Worm (Caenorhabditis elegans): ENCODE data around the gene Y60A3A.21.

The Y60A3A.21 gene

ce11 chrV:19981832-19982462 lies 29.8 kb upstream of the Y60A3A.21 start, which contains the start of gene Y60A3A.24 (continued):
- TF ChIP-seq nhr-6 (tag; optimal IDR thresholded peaks at IDR 0.05) (no peak), daf-16 (GFP tag; optimal IDR thresholded peaks at IDR 0.05) (no peak), daf-16 (tag; optimal IDR thresholded peaks at IDR 0.05) (peak; percentile 68), lsy-2 (tag; optimal IDR thresholded peaks at IDR 0.05) (no peak), zip-2 (tag; optimal IDR thresholded peaks at IDR 0.05) (no peak), Y105C5A.15 (GFP tag; IDR thresholded peaks at IDR 0.05) (no peak), ztf-7 (tag; optimal IDR thresholded peaks at IDR 0.05) (no peak), ceh-32 (tag; optimal IDR thresholded peaks at IDR 0.05; ENCODE audit: poor library complexity) (no peak), nhr-41 (GFP tag; IDR thresholded peaks at IDR 0.05) (no peak), skn-1 (tag; optimal IDR thresholded peaks at IDR 0.05) (no peak), madf-9 (GFP tag; conservative IDR thresholded peaks at IDR 0.05) (no peak), lin-1 (GFP tag; IDR thresholded peaks at IDR 0.05) (no peak), lin-15B (tag; optimal IDR thresholded peaks at IDR 0.05) (no peak), zfp-3 (GFP tag; conservative IDR thresholded peaks at IDR 0.05) (no peak), lin-13 (GFP tag; optimal IDR thresholded peaks at IDR 0.05) (no peak), zip-11 (GFP tag; IDR thresholded peaks at IDR 0.05) (no peak), hmg-1.1 (GFP tag; IDR thresholded peaks at IDR 0.05) (no peak), aha-1 (tag) (peak; percentile 61), nhr-11 (tag; optimal IDR thresholded peaks at IDR 0.05) (no peak), nhr-28 (tag; optimal IDR thresholded peaks at IDR 0.05) (peak; percentile 82), saeg-2 (GFP tag; IDR thresholded peaks at IDR 0.05) (no peak), spr-1 (tag; optimal IDR thresholded peaks at IDR 0.05) (no peak), T20F7.1 (GFP tag; optimal IDR thresholded peaks at IDR 0.05) (no peak), ztf-11 (tag; optimal IDR thresholded peaks at IDR 0.05) (no peak), daf-8 (GFP tag; IDR thresholded peaks at IDR 0.05) (no peak), dve-1 (tag; optimal IDR thresholded peaks at IDR 0.05; ENCODE audit: insufficient read depth) (peak; percentile 56), tra-1 (GFP tag; IDR thresholded peaks at IDR 0.05) (no peak), fkh-10 (GFP tag; optimal IDR thresholded peaks at IDR 0.05) (no peak), tag-97 (GFP tag; IDR thresholded peaks at IDR 0.05) (no peak), F37D6.2 (tag; optimal IDR thresholded peaks at IDR 0.05) (no peak), ZK337.2 (GFP tag; IDR thresholded peaks at IDR 0.05) (no peak), set-16 (GFP tag; IDR thresholded peaks at IDR 0.05) (no peak)

DNA sequence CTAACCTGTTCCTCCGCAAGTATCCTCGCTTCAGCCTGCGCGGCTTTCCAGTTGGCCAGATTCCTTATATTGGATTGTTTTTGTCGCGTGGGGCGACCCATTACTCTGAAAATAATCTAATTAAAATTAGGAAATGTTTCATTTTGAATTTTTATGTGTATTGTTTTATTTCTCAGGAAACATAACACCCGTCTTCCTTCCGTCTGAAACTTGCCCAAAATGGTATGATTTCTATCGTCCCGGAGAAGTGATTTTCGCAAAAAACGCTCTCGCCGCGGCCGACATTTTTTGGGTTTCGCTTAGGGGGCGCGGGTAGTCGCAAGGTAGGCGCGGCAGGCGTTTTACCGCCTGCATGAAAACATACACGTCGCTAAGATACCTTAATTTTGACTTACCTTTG lies 25.5 kb upstream of the Y60A3A.21 start, which contains the start of gene clec-260:
Gene clec-260, minus strand, starts transcription at position 101 of the 400 bp plus-strand sequence.
- TF ChIP-seq skn-1 (tag; optimal IDR thresholded peaks at IDR 0.05) (no peak), aha-1 (tag) (peak; percentile 42)

DNA sequence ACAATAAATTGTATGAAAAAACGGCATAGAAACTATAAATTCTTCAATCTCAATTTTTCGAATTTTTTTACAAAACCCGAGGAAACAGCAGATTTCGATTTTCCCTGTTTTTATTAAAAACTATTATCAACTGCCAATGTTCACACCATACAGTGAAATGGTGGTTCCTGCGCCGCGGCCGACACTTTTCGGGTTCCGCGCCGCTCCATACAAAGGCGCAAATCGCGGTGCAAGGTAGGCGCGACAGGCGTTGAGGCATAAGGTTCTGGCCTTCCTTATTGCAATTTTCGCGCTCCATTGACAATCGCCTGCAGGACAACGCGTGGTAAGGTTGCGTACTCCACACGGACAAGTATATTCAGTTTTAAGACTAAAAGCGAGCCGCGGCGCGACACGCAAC lies 25.0 kb upstream of the Y60A3A.21 start:
- TF ChIP-seq set-16 (GFP tag; IDR thresholded peaks at IDR 0.05) (peak; percentile 33), daf-16 (GFP tag; optimal IDR thresholded peaks at IDR 0.05) (no peak), daf-16 (tag; optimal IDR thresholded peaks at IDR 0.05) (no peak), mep-1 (tag; optimal IDR thresholded peaks at IDR 0.05) (no peak), snpc-4 (tag; optimal IDR thresholded peaks at IDR 0.05) (no peak), egl-43 (GFP tag; IDR thresholded peaks at IDR 0.05) (0 out of 2 replicates have a peak, but pooled peaks have one; percentile 18)

ce11 chrV:19987684-19988083 lies 24.1 kb upstream of the Y60A3A.21 start, which contains the start of gene sri-67:
Gene sri-67 (plus strand): TSS chrV:19987984.
- TF ChIP-seq R02D3.7 (tag; optimal IDR thresholded peaks at IDR 0.05) (no peak), nhr-102 (tag; optimal IDR thresholded peaks at IDR 0.05) (no peak), pqm-1 (tag; optimal IDR thresholded peaks at IDR 0.05) (no peak), hlh-30 (tag; optimal IDR thresholded peaks at IDR 0.05; ENCODE audit: insufficient read depth) (no peak), ceh-28 (tag; optimal IDR thresholded peaks at IDR 0.05) (no peak), fos-1 (tag; optimal IDR thresholded peaks at IDR 0.05) (no peak), Y105C5A.15 (GFP tag; IDR thresholded peaks at IDR 0.05) (no peak)

Data from whole organism, L4 larva.